Worm (Caenorhabditis elegans): ENCODE data around the gene fbxa-4.

DNA sequence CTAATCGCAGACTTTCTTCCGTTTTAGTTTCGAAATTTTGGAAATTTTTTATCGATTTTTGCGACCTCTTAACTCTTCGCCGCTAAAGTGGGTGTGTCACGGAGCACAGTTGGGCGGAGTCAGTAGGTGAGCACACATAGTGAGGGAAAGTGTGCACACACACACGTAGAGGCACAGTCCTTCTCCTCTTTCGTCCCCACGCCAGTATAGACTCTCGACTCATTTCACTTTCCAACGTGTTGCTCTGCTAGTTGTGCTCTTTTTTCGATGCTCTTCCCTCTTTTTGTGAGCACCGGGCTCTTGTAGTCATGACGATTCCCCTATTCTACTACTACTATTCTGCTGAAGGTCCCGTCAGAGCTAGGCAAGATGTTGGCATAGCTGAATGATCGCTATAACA, 37.2 kb upstream of the fbxa-4 start:
- TF ChIP-seq spr-3 (GFP tag; optimal IDR thresholded peaks at IDR 0.05) (no peak), jun-1 (tag; optimal IDR thresholded peaks at IDR 0.05) (no peak), mdl-1 (tag; optimal IDR thresholded peaks at IDR 0.05) (no peak), egl-27 (tag; optimal IDR thresholded peaks at IDR 0.05) (no peak), ceh-82 (tag; optimal IDR thresholded peaks at IDR 0.05) (no peak), lin-38 (GFP tag; IDR thresholded peaks at IDR 0.05) (no peak), ceh-28 (tag; optimal IDR thresholded peaks at IDR 0.05) (no peak), nhr-237 (tag; optimal IDR thresholded peaks at IDR 0.05) (no peak), dmd-9 (GFP tag; IDR thresholded peaks at IDR 0.05) (no peak), lim-7 (GFP tag; IDR thresholded peaks at IDR 0.05) (no peak)
